Worm (Caenorhabditis elegans): Measurements from ENCODE around the gene ctsa-2.

DNA sequence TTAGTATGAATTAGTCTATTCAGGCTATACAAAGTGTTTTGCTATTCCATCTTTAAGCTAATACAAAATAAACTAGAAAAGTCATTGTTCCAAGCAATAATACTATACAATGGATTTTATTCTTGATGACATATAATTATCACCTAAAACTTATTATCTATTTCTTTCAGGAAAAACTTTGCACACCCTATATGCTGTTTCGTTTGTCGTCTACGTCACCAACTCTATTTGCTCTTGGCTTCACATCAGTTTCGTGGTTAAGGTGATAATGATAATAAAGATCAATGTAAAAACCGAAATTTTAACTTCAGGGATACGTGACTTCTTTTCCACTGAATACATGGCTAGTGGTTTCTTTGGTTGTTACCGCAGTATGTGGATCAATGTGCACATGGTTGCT is 32.1 kb upstream of the ctsa-2 start:
- no peak for TF ChIP-seq ama-1 (optimal IDR thresholded peaks at IDR 0.05)
- no peak for TF ChIP-seq sea-1 (GFP tag; conservative IDR thresholded peaks at IDR 0.05)
